Fruit fly (Drosophila melanogaster) whole organism, embryonic: ENCODE results near the gene CG32537.
A peak's percentile ranks its signal among the peaks of the same experiment; 100 is the strongest.

Source experiments
- ATbp ChIP-seq: fragments of 200-800 bp; sonication (Bioruptor generic); optimal IDR thresholded peaks from 2 replicates; lab custom pipeline; 2017; ENCODE audit warnings: missing biosample characterization, mild to moderate bottlenecking, missing genetic modification characterization, missing genetic modification reagents
- Antp ChIP-seq: fragments of 200-800 bp; sonication (Bioruptor generic); optimal IDR thresholded peaks from 3 replicates; lab custom pipeline; 2016; ENCODE audit warnings: missing biosample characterization, missing genetic modification characterization
- Atf-2 ChIP-seq: fragments of 200-800 bp; sonication (Bioruptor generic); optimal IDR thresholded peaks from 2 replicates; lab custom pipeline; 2016; ENCODE audit warnings: missing biosample characterization, missing genetic modification characterization
- B-H2 ChIP-seq: fragments of 200-800 bp; sonication (Bioruptor generic); optimal IDR thresholded peaks from 2 replicates; lab custom pipeline; 2018; ENCODE audit warnings: missing biosample characterization, mild to moderate bottlenecking, missing genetic modification characterization
- CG11695 ChIP-seq: fragments of 200-800 bp; sonication (Bioruptor generic); IDR thresholded peaks from 3 replicates; pipeline ENCODE4 v1.3.6; 2022; ENCODE audit warnings: missing biosample characterization, missing genetic modification characterization
- CG12769 ChIP-seq: fragments of 200-800 bp; sonication (Bioruptor generic); optimal IDR thresholded peaks from 2 replicates; lab custom pipeline; 2019; ENCODE audit warnings: missing biosample characterization, mild to moderate bottlenecking, missing genetic modification characterization, moderate library complexity
- CG14710 ChIP-seq: fragments of 200-800 bp; sonication (Bioruptor generic); optimal IDR thresholded peaks from 3 replicates; lab custom pipeline; 2019; ENCODE audit warnings: missing biosample characterization, mild to moderate bottlenecking, missing genetic modification characterization, moderate library complexity
- CG17186 ChIP-seq: fragments of 200-800 bp; sonication (Bioruptor generic); optimal IDR thresholded peaks from 3 replicates; lab custom pipeline; 2017; ENCODE audit warnings: missing biosample characterization, missing genetic modification reagents, missing genetic modification characterization
- CG1792 ChIP-seq: fragments of 200-800 bp; sonication (Bioruptor generic); optimal IDR thresholded peaks from 2 replicates; lab custom pipeline; 2016; ENCODE audit warnings: missing biosample characterization, missing genetic modification characterization
- CG2116 ChIP-seq: fragments of 200-800 bp; sonication (Bioruptor generic); optimal IDR thresholded peaks from 3 replicates; lab custom pipeline; 2018; ENCODE audit warnings: missing biosample characterization, mild to moderate bottlenecking, missing genetic modification characterization
- CG2120 ChIP-seq: fragments of 200-800 bp; sonication (Bioruptor generic); optimal IDR thresholded peaks from 3 replicates; lab custom pipeline; 2016; ENCODE audit warnings: missing biosample characterization, missing genetic modification characterization
- CG3163 ChIP-seq: fragments of 200-800 bp; sonication (Bioruptor generic); optimal IDR thresholded peaks from 3 replicates; lab custom pipeline; 2016; ENCODE audit warnings: missing biosample characterization, missing genetic modification characterization
- CG32772 ChIP-seq: fragments of 200-800 bp; sonication (Bioruptor generic); IDR thresholded peaks from 2 replicates; pipeline ENCODE4 v1.3.6; 2022; ENCODE audit warnings: missing biosample characterization, missing genetic modification characterization
- CG33213 ChIP-seq: fragments of 200-800 bp; sonication (Bioruptor generic); optimal IDR thresholded peaks from 3 replicates; lab custom pipeline; 2016; ENCODE audit warnings: missing biosample characterization, missing genetic modification characterization
- CG34376 ChIP-seq: fragments of 200-800 bp; sonication (Bioruptor generic); optimal IDR thresholded peaks from 2 replicates; lab custom pipeline; 2018; ENCODE audit warnings: missing biosample characterization, mild to moderate bottlenecking, missing genetic modification characterization
- CG4424 ChIP-seq: fragments of 200-800 bp; sonication (Bioruptor generic); optimal IDR thresholded peaks from 3 replicates; lab custom pipeline; 2016; ENCODE audit warnings: missing biosample characterization, missing genetic modification characterization
- CG6683 ChIP-seq: fragments of 200-800 bp; sonication (Bioruptor generic); optimal IDR thresholded peaks from 2 replicates; lab custom pipeline; 2017; ENCODE audit warnings: missing biosample characterization, mild to moderate bottlenecking, missing genetic modification characterization, missing genetic modification reagents
- CG7786 ChIP-seq: fragments of 200-800 bp; sonication (Bioruptor generic); optimal IDR thresholded peaks from 2 replicates; lab custom pipeline; 2016; ENCODE audit warnings: missing biosample characterization, missing genetic modification characterization
- CG7987 ChIP-seq: fragments of 200-800 bp; sonication (Bioruptor generic); optimal IDR thresholded peaks from 2 replicates; lab custom pipeline; 2018; ENCODE audit warnings: missing biosample characterization, mild to moderate bottlenecking, missing genetic modification characterization, moderate library complexity
- CG8290 ChIP-seq, 3 experiments: fragments of 200-800 bp; sonication (Bioruptor generic); optimal IDR thresholded peaks; 2 replicates each; lab custom pipeline; 2016 to 2019; ENCODE audit warnings: missing biosample characterization in 3 of 3, missing genetic modification characterization in 3 of 3, mild to moderate bottlenecking in 2 of 3, moderate library complexity in 1 of 3
- Camta ChIP-seq: fragments of 200-800 bp; sonication (Bioruptor generic); optimal IDR thresholded peaks from 2 replicates; lab custom pipeline; 2016; ENCODE audit warnings: missing biosample characterization, missing genetic modification characterization
- CoRest ChIP-seq: fragments of 200-800 bp; sonication (Bioruptor generic); optimal IDR thresholded peaks from 3 replicates; lab custom pipeline; 2018; ENCODE audit warnings: missing biosample characterization, mild to moderate bottlenecking, missing genetic modification characterization, moderate library complexity
- Dek ChIP-seq: fragments of 200-800 bp; sonication (Bioruptor generic); optimal IDR thresholded peaks from 3 replicates; lab custom pipeline; 2019; ENCODE audit warnings: missing biosample characterization, mild to moderate bottlenecking, missing genetic modification characterization, moderate library complexity
- Dfd ChIP-seq, 2 experiments: fragments of >200 bp; optimal IDR thresholded peaks; 2 replicates each; lab custom pipeline; 2017; ENCODE audit warnings: missing biosample characterization in 2 of 2, missing genetic modification characterization in 2 of 2
- Dip3 ChIP-seq: fragments of 200-800 bp; sonication (Bioruptor generic); optimal IDR thresholded peaks from 3 replicates; lab custom pipeline; 2016; ENCODE audit warnings: missing biosample characterization, missing genetic modification characterization
- Ets65A ChIP-seq: fragments of 200-800 bp; sonication (Bioruptor generic); peaks from one replicate; lab custom pipeline; 2016; ENCODE audit warnings: missing biosample characterization, missing genetic modification characterization
- HHEX ChIP-seq: fragments of 200-800 bp; sonication (Bioruptor generic); optimal IDR thresholded peaks from 3 replicates; lab custom pipeline; 2017; ENCODE audit warnings: missing biosample characterization, mild to moderate bottlenecking, missing genetic modification characterization, missing genetic modification reagents
- HLH54F ChIP-seq: fragments of 200-800 bp; sonication (Bioruptor generic); optimal IDR thresholded peaks from 3 replicates; lab custom pipeline; 2016; ENCODE audit warnings: missing biosample characterization, missing genetic modification characterization
- Hr3 ChIP-seq: fragments of 200-800 bp; sonication (Bioruptor generic); optimal IDR thresholded peaks from 3 replicates; lab custom pipeline; 2016; ENCODE audit warnings: missing biosample characterization, missing genetic modification characterization
- Hr51 ChIP-seq, 2 experiments: fragments of 200-800 bp; sonication (Bioruptor generic); optimal IDR thresholded peaks; 2 replicates in 1 of 2; 3 replicates in 1 of 2; lab custom pipeline; 2016 to 2018; ENCODE audit warnings: missing biosample characterization in 2 of 2, missing genetic modification characterization in 2 of 2, mild to moderate bottlenecking in 1 of 2, moderate library complexity in 1 of 2
- Jarid2 ChIP-seq: fragments of 200-800 bp; sonication (Bioruptor generic); optimal IDR thresholded peaks from 3 replicates; lab custom pipeline; 2017; ENCODE audit warnings: mild to moderate bottlenecking, missing biosample characterization, missing genetic modification reagents, missing genetic modification characterization
- Lhr ChIP-seq: fragments of 200-800 bp; sonication (Bioruptor generic); optimal IDR thresholded peaks from 3 replicates; lab custom pipeline; 2017; ENCODE audit warnings: mild to moderate bottlenecking, missing biosample characterization, missing genetic modification reagents, missing genetic modification characterization
- Nf-YA ChIP-seq: fragments of 200-800 bp; sonication (Bioruptor generic); IDR thresholded peaks from 2 replicates; pipeline ENCODE4 v1.3.6; 2022; ENCODE audit warnings: missing biosample characterization, missing genetic modification characterization
- Oaz ChIP-seq: fragments of 200-800 bp; sonication (Bioruptor generic); IDR thresholded peaks from 2 replicates; pipeline ENCODE4 v1.3.6; 2022; ENCODE audit warnings: missing biosample characterization, missing genetic modification characterization
- Pdp1 ChIP-seq, 2 experiments: fragments of 200-800 bp; sonication (Bioruptor generic); optimal IDR thresholded peaks; 3 replicates each; lab custom pipeline; 2016; ENCODE audit warnings: missing biosample characterization in 2 of 2, missing genetic modification characterization in 2 of 2, mild to moderate bottlenecking in 1 of 2, moderate library complexity in 1 of 2
- Poxn ChIP-seq: fragments of 200-800 bp; sonication (Bioruptor generic); IDR thresholded peaks from 2 replicates; pipeline ENCODE4 v1.3.6; 2022; ENCODE audit warnings: missing biosample characterization, missing genetic modification characterization
- Ravus ChIP-seq: fragments of 200-800 bp; sonication (Bioruptor generic); IDR thresholded peaks from 2 replicates; pipeline ENCODE4 v1.3.6; 2022; ENCODE audit warnings: missing biosample characterization, missing genetic modification characterization
- Spps ChIP-seq: fragments of 200-800 bp; sonication (Bioruptor generic); optimal IDR thresholded peaks from 2 replicates; lab custom pipeline; 2018; ENCODE audit warnings: missing biosample characterization, mild to moderate bottlenecking, missing genetic modification characterization
- cato ChIP-seq: fragments of 200-800 bp; sonication (Bioruptor generic); optimal IDR thresholded peaks from 2 replicates; lab custom pipeline; 2016; ENCODE audit warnings: missing biosample characterization, missing genetic modification characterization, borderline replicate concordance
- da ChIP-seq: fragments of 200-800 bp; sonication (Bioruptor generic); optimal IDR thresholded peaks from 2 replicates; lab custom pipeline; 2016; ENCODE audit warnings: missing biosample characterization, missing genetic modification characterization
- fd3F ChIP-seq: fragments of 200-800 bp; sonication (Bioruptor generic); optimal IDR thresholded peaks from 2 replicates; lab custom pipeline; 2018; ENCODE audit warnings: missing biosample characterization, mild to moderate bottlenecking, missing genetic modification characterization, moderate library complexity
- gfzf ChIP-seq: fragments of 200-800 bp; sonication (Bioruptor generic); optimal IDR thresholded peaks from 2 replicates; lab custom pipeline; 2016; ENCODE audit warnings: missing biosample characterization, mild to moderate bottlenecking, missing genetic modification characterization, moderate library complexity
- ind ChIP-seq: fragments of 200-800 bp; sonication (Bioruptor generic); optimal IDR thresholded peaks from 3 replicates; lab custom pipeline; 2016; ENCODE audit warnings: missing biosample characterization, missing genetic modification characterization
- insv ChIP-seq, 2 experiments: fragments of 200-800 bp; sonication (Bioruptor generic); optimal IDR thresholded peaks; 3 replicates each; lab custom pipeline; 2016 to 2018; ENCODE audit warnings: missing biosample characterization in 2 of 2, missing genetic modification characterization in 2 of 2
- jumu ChIP-seq: fragments of 200-800 bp; sonication (Bioruptor generic); optimal IDR thresholded peaks from 3 replicates; lab custom pipeline; 2016; ENCODE audit warnings: missing biosample characterization, missing genetic modification characterization
- lmd ChIP-seq: fragments of 200-800 bp; sonication (Bioruptor generic); IDR thresholded peaks from 2 replicates; pipeline ENCODE4 v1.3.6; 2022; ENCODE audit warnings: missing biosample characterization, missing genetic modification characterization
- lola ChIP-seq, 3 experiments: fragments of >200 bp in 2 of 3; fragments of 200-800 bp in 1 of 3; sonication (Bioruptor generic) in 1 of 3; optimal IDR thresholded peaks; 2 replicates each; lab custom pipeline; 2017 to 2019; ENCODE audit warnings: missing biosample characterization in 3 of 3, missing genetic modification characterization in 3 of 3, mild to moderate bottlenecking in 1 of 3, moderate library complexity in 1 of 3
- sim ChIP-seq: fragments of 200-800 bp; sonication (Bioruptor generic); IDR thresholded peaks from 2 replicates; pipeline ENCODE4 v1.3.6; 2022; ENCODE audit warnings: missing biosample characterization, missing genetic modification characterization
- so ChIP-seq: fragments of 200-800 bp; sonication (Bioruptor generic); IDR thresholded peaks from 3 replicates; pipeline ENCODE4 v1.3.6; 2022; ENCODE audit warnings: missing biosample characterization, missing genetic modification characterization
- zfh1 ChIP-seq: fragments of 200-800 bp; sonication (Bioruptor generic); IDR thresholded peaks from 3 replicates; pipeline ENCODE4 v1.3.6; 2022; ENCODE audit warnings: missing biosample characterization, missing genetic modification characterization

The CG32537 gene

DNA sequence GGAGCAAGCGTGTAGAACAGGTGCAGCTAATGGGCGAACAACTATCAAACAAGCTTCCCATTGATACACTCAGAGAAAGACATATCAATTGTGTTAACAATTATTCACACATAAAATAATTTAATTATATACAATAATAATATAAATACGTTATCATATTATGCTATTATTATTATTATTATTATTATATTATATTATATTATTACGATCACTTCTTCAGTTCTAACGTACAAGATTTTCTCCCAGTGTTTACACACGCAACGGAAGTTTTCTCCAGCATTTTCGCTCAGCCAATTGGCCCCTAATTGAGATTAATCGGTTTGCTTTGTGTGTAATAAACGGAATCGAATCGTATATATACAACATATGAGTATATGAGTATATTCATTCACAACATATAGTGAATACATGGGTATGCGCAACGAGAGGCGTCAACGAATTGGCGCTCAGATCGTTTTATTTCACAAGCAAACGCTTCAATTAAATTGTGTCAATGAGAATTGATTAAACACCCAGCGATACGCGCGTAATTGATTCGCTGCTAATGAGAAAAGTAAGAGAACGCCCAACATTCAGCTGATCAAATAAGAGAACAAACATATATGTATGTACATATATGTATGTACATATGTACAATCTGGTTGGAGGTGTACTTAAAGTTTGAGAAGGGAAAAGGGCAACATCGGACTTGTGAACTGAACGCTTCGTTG is 40.9 kb upstream of the CG32537 start (continued):
- TF ChIP-seq CG2116 (no peak), CG14710 (tag; lab: Kevin White, UChicago) (peak; percentile 56), Dek (peak; percentile 45), CoRest (tag; lab: Kevin White, UChicago) (peak; percentile 75), Nf-YA (GFP tag; lab: Robert Waterston, UW) (no peak), CG33213 (GFP tag; lab: Kevin White, UChicago) (no peak), CG1792 (GFP tag; lab: Kevin White, UChicago) (no peak), Jarid2 (GFP tag; lab: Kevin White, UChicago) (peak; percentile 1), Dfd (GFP tag; optimal IDR thresholded peaks at IDR 0.05; lab: Kevin White, UChicago) (no peak), CG17186 (GFP tag; lab: Kevin White, UChicago) (no peak), CG32772 (GFP tag; lab: Robert Waterston, UW) (peak; percentile 74), Spps (tag; lab: Kevin White, UChicago) (peak; percentile 54), ind (GFP tag; lab: Kevin White, UChicago) (peak; percentile 37), lmd (GFP tag; lab: Robert Waterston, UW) (peak; percentile 56), CG34376 (GFP tag; lab: Kevin White, UChicago) (peak; percentile 57), da (GFP tag; lab: Kevin White, UChicago) (no peak), Lhr (no peak), ATbp (peak; percentile 3), fd3F (peak; percentile 33), Atf-2 (no peak), so (0 out of 3 replicates have a peak, but pooled peaks have one; percentile 40), gfzf (no peak), B-H2 (GFP tag; lab: Kevin White, UChicago) (peak; percentile 22), Ets65A (GFP tag; lab: Kevin White, UChicago) (no peak), CG4424 (GFP tag; lab: Kevin White, UChicago) (peak; percentile 36), Oaz (no peak), zfh1 (GFP tag; lab: Robert Waterston, UW) (0 out of 3 replicates have a peak, but pooled peaks have one; percentile 47), Hr3 (GFP tag; lab: Kevin White, UChicago) (peak; percentile 47), CG11695 (no peak; the same call in 2 of the 3 replicates), cato (GFP tag; lab: Kevin White, UChicago) (no peak), Ravus (GFP tag; lab: Robert Waterston, UW) (no peak; the same call in 1 of the 2 replicates), Camta (peak; percentile 25), CG7786 (GFP tag; lab: Kevin White, UChicago) (no peak), CG7987 (GFP tag; lab: Kevin White, UChicago) (no peak), Poxn (GFP tag; lab: Robert Waterston, UW) (no peak), lola (GFP tag; optimal IDR thresholded peaks at IDR 0.05; lab: Kevin White, UChicago) (peak in 1 of 3 experiments; percentile 44)

DNA sequence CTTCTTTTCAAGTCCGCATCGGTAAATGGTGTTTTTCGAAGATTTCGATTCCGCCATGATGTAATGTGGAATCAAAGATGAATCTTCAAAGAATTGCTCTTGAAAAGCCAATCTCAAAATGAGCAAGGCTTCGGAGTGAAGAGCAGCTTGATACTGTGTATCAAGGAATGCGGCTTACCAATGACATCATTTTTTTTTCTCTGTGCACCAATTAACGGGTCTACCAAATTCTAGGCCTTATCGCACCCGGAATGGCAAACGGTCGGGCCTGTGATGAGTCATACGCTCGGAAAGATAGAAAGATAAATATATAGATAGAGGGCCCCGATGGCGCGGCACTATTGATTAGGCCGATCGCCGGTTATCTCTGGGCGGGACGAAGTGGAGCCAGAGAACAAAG is 40.2 kb upstream of the CG32537 start:
- TF ChIP-seq sim (no peak), CG8290 (GFP tag; optimal IDR thresholded peaks at IDR 0.05; lab: Kevin White, UChicago) (no peak), CG8290 (tag; optimal IDR thresholded peaks at IDR 0.05; lab: Kevin White, UChicago) (peak in 1 of 2 experiments; percentile 21), CG12769 (tag; lab: Kevin White, UChicago) (peak; percentile 22), Hr51 (GFP tag; optimal IDR thresholded peaks at IDR 0.05; lab: Kevin White, UChicago) (no peak), CG3163 (GFP tag; lab: Kevin White, UChicago) (no peak), jumu (GFP tag; lab: Kevin White, UChicago) (no peak), HLH54F (GFP tag; lab: Kevin White, UChicago) (peak; percentile 18), Antp (GFP tag; lab: Kevin White, UChicago) (peak; percentile 25), insv (GFP tag; optimal IDR thresholded peaks at IDR 0.05; lab: Kevin White, UChicago) (no peak), CG6683 (GFP tag; lab: Kevin White, UChicago) (no peak), CG2120 (GFP tag; lab: Kevin White, UChicago) (peak; percentile 17), Dip3 (peak; percentile 15), HHEX (GFP tag; lab: Kevin White, UChicago) (no peak), Pdp1 (GFP tag; optimal IDR thresholded peaks at IDR 0.05; lab: Kevin White, UChicago) (peak in 1 of 2 experiments; percentile 39), CG32772 (GFP tag; lab: Robert Waterston, UW) (no peak)
